Fruit fly (Drosophila melanogaster) whole organism, adult: ENCODE results near the gene CG14325.

Source experiments
- CG12768 ChIP-seq: fragments of 200-800 bp; sonication (Bioruptor generic); optimal IDR thresholded peaks from 2 replicates; lab custom pipeline; 2017; ENCODE audit warnings: missing biosample characterization, missing genetic modification characterization, mild to moderate bottlenecking, moderate library complexity, missing genetic modification reagents
- CG5204 ChIP-seq: fragments of 200-800 bp; sonication (Bioruptor generic); optimal IDR thresholded peaks from 2 replicates; lab custom pipeline; 2016; ENCODE audit warnings: missing biosample characterization, missing genetic modification characterization
- Clk ChIP-seq: fragments of 200-800 bp; sonication (Bioruptor generic); optimal IDR thresholded peaks from 2 replicates; lab custom pipeline; 2017; ENCODE audit warnings: missing biosample characterization, missing genetic modification characterization
- Crg-1 ChIP-seq: fragments of 200-800 bp; sonication (Bioruptor generic); optimal IDR thresholded peaks from 2 replicates; lab custom pipeline; 2016; ENCODE audit warnings: missing biosample characterization, missing genetic modification characterization
- bab1 ChIP-seq: fragments of 200-800 bp; sonication (Bioruptor generic); optimal IDR thresholded peaks from 3 replicates; lab custom pipeline; 2019; ENCODE audit warnings: missing biosample characterization, mild to moderate bottlenecking, missing genetic modification characterization, moderate library complexity

DNA sequence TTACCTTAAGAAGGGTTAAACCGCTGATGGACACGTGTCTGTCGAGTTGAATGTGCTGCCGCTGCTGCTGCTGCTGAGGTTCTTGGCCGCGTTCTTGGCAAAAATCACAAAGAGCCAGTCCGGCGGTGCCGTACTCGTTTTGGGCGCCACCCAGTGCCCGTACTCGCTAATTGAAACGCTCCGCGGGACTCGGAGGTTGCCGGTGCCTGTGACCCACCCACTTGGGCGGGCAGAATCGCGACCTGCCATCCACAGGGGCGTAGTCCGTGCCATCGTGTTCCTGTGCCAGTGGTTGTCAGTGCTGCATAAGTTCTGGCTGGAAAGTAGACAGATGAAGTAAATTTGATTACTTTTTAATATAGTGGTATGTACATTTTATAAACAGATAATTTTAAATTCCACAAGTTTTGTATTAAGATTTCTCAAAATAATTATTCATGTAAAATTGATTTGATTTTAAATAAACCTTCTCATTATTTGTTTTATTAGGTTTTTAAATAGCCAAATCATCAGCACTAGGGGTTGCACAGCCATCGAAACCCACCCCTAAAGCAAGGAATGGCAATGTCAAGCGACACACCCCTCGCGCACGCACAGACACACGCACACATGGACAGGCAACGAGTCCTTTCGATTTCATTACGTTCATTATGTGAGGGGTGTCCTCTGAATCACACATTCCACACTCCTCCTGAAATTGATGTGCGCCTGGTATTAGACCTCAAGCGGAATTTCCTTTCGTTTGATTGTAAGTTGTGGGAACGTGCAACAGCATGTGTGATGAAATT lies 21.9 kb upstream of the CG14325 start:
- TF ChIP-seq CG5204 (GFP tag; lab: Kevin White, UChicago), result peak; percentile 55
- no peak for TF ChIP-seq bab1 (GFP tag; lab: Kevin White, UChicago)
- TF ChIP-seq CG12768 (GFP tag; lab: Kevin White, UChicago), result peak; percentile 21
- TF ChIP-seq Crg-1 (GFP tag; lab: Kevin White, UChicago), result no peak
- no peak for TF ChIP-seq Clk (GFP tag; lab: Kevin White, UChicago)
